Fruit fly (Drosophila melanogaster): Measurements from ENCODE around the gene CG15418.

dm6 chr2L:3631262-3632046 lies 9.9 kb upstream of the CG15418 start:
- TF ChIP-seq N (GFP tag; optimal IDR thresholded peaks at IDR 0.05) = no peak
- TF ChIP-seq ey (GFP tag; optimal IDR thresholded peaks at IDR 0.05) = no peak
- TF ChIP-seq Rel (GFP tag; optimal IDR thresholded peaks at IDR 0.05) = no peak
- no peak for TF ChIP-seq Rel (tag; optimal IDR thresholded peaks at IDR 0.05)
- TF ChIP-seq Dif (GFP tag; optimal IDR thresholded peaks at IDR 0.05; ENCODE audit: partially characterized antibody) = no peak

Data from whole organism, wandering third instar larva.